Fruit fly (Drosophila melanogaster): ENCODE measurements around the gene CG33341.

Gene CG33341

dm6 chr3R:24368064-24368463, at the start of gene CG33341, which contains the start of gene CG42812:
Gene CG33341, plus strand, starts transcription at chr3R:24368358.
Gene CG42812, minus strand, starts transcription at chr3R:24368164.
- no peak for TF ChIP-seq usp (GFP tag; optimal IDR thresholded peaks at IDR 0.05)
- no peak for TF ChIP-seq EcR (GFP tag; optimal IDR thresholded peaks at IDR 0.05)
- TF ChIP-seq CG8478 (optimal IDR thresholded peaks at IDR 0.05), result no peak
- TF ChIP-seq psq (optimal IDR thresholded peaks at IDR 0.05), result no peak
- no peak for TF ChIP-seq pan (optimal IDR thresholded peaks at IDR 0.05)
- TF ChIP-seq Dll (optimal IDR thresholded peaks at IDR 0.05), result no peak

- no peak for TF ChIP-seq pan (optimal IDR thresholded peaks at IDR 0.05)
- no peak for TF ChIP-seq EcR (GFP tag; optimal IDR thresholded peaks at IDR 0.05)
- no peak for TF ChIP-seq Dll (optimal IDR thresholded peaks at IDR 0.05)
- no peak for TF ChIP-seq psq (optimal IDR thresholded peaks at IDR 0.05)
- no peak for TF ChIP-seq CG8478 (optimal IDR thresholded peaks at IDR 0.05)
- no peak for TF ChIP-seq usp (GFP tag; optimal IDR thresholded peaks at IDR 0.05)
Measured at dm6 chr3R:24319083-24319381, 49.1 kb upstream of the CG33341 start.

- TF ChIP-seq psq (optimal IDR thresholded peaks at IDR 0.05), result no peak
Measured at dm6 chr3R:24319632-24320341, 48.4 kb upstream of the CG33341 start.

dm6 chr3R:24320342-24320711, 47.8 kb upstream of the CG33341 start:
- TF ChIP-seq Dll (optimal IDR thresholded peaks at IDR 0.05) (no peak), CG8478 (optimal IDR thresholded peaks at IDR 0.05) (peak; percentile 12), pan (optimal IDR thresholded peaks at IDR 0.05) (no peak), usp (GFP tag; optimal IDR thresholded peaks at IDR 0.05) (no peak)

dm6 chr3R:24333182-24333808, 34.9 kb upstream of the CG33341 start, which contains the start of the genes Rrp5 and Dis3:
Gene Rrp5, minus strand, starts transcription at chr3R:24333316.
Gene Dis3, plus strand, starts transcription at chr3R:24333433.
- no peak for TF ChIP-seq EcR (GFP tag; optimal IDR thresholded peaks at IDR 0.05)
- TF ChIP-seq Dll (optimal IDR thresholded peaks at IDR 0.05), result no peak
- no peak for TF ChIP-seq psq (optimal IDR thresholded peaks at IDR 0.05)
- TF ChIP-seq pan (optimal IDR thresholded peaks at IDR 0.05), result no peak
- TF ChIP-seq CG8478 (optimal IDR thresholded peaks at IDR 0.05), result no peak
- TF ChIP-seq usp (GFP tag; optimal IDR thresholded peaks at IDR 0.05), result no peak

dm6 chr3R:24336622-24337021, 31.5 kb upstream of the CG33341 start, which contains the start of gene CG6432:
Gene CG6432, plus strand, starts transcription at chr3R:24336922.
- TF ChIP-seq Dll (optimal IDR thresholded peaks at IDR 0.05), result no peak
- TF ChIP-seq EcR (GFP tag; optimal IDR thresholded peaks at IDR 0.05), result no peak
- TF ChIP-seq CG8478 (optimal IDR thresholded peaks at IDR 0.05), result no peak
- TF ChIP-seq pan (optimal IDR thresholded peaks at IDR 0.05), result no peak
- no peak for TF ChIP-seq psq (optimal IDR thresholded peaks at IDR 0.05)
- TF ChIP-seq usp (GFP tag; optimal IDR thresholded peaks at IDR 0.05), result no peak

- no peak for TF ChIP-seq usp (GFP tag; optimal IDR thresholded peaks at IDR 0.05)
- TF ChIP-seq Dll (optimal IDR thresholded peaks at IDR 0.05), result no peak
- no peak for TF ChIP-seq EcR (GFP tag; optimal IDR thresholded peaks at IDR 0.05)
- TF ChIP-seq CG8478 (optimal IDR thresholded peaks at IDR 0.05), result no peak
- TF ChIP-seq pan (optimal IDR thresholded peaks at IDR 0.05), result no peak
- TF ChIP-seq psq (optimal IDR thresholded peaks at IDR 0.05), result no peak
Measured at dm6 chr3R:24341251-24341650, 26.9 kb upstream of the CG33341 start, which contains the start of gene Ms. Gene Ms, plus strand, starts transcription at chr3R:24341551.

dm6 chr3R:24348420-24349190, 19.6 kb upstream of the CG33341 start, which contains the start of the genes CG5746 and CG6454:
Gene CG5746, minus strand, starts transcription at chr3R:24348791.
Gene CG6454, plus strand, starts transcription at chr3R:24349182.
- TF ChIP-seq usp (GFP tag; optimal IDR thresholded peaks at IDR 0.05), result no peak
- no peak for TF ChIP-seq pan (optimal IDR thresholded peaks at IDR 0.05)
- no peak for TF ChIP-seq Dll (optimal IDR thresholded peaks at IDR 0.05)
- no peak for TF ChIP-seq psq (optimal IDR thresholded peaks at IDR 0.05)
- TF ChIP-seq CG8478 (optimal IDR thresholded peaks at IDR 0.05), result no peak

dm6 chr3R:24353448-24353847, 14.7 kb upstream of the CG33341 start:
- no peak for TF ChIP-seq Dll (optimal IDR thresholded peaks at IDR 0.05)
- TF ChIP-seq CG8478 (optimal IDR thresholded peaks at IDR 0.05), result no peak
- no peak for TF ChIP-seq pan (optimal IDR thresholded peaks at IDR 0.05)
- no peak for TF ChIP-seq usp (GFP tag; optimal IDR thresholded peaks at IDR 0.05)
- TF ChIP-seq psq (optimal IDR thresholded peaks at IDR 0.05), result no peak
- no peak for TF ChIP-seq EcR (GFP tag; optimal IDR thresholded peaks at IDR 0.05)

dm6 chr3R:24357698-24358097, 10.5 kb upstream of the CG33341 start, which contains the start of gene Golgin84:
Gene Golgin84, minus strand, starts transcription at chr3R:24357938.
- TF ChIP-seq CG8478 (optimal IDR thresholded peaks at IDR 0.05) (no peak), psq (optimal IDR thresholded peaks at IDR 0.05) (no peak), Dll (optimal IDR thresholded peaks at IDR 0.05) (no peak), EcR (GFP tag; optimal IDR thresholded peaks at IDR 0.05) (no peak), pan (optimal IDR thresholded peaks at IDR 0.05) (no peak), usp (GFP tag; optimal IDR thresholded peaks at IDR 0.05) (no peak)

dm6 chr3R:24359957-24360356, 8.2 kb upstream of the CG33341 start, which contains the start of gene CG18528:
Gene CG18528, minus strand, starts transcription at chr3R:24360144.
- no peak for TF ChIP-seq EcR (GFP tag; optimal IDR thresholded peaks at IDR 0.05)
- no peak for TF ChIP-seq usp (GFP tag; optimal IDR thresholded peaks at IDR 0.05)
- TF ChIP-seq pan (optimal IDR thresholded peaks at IDR 0.05), result no peak
- no peak for TF ChIP-seq CG8478 (optimal IDR thresholded peaks at IDR 0.05)
- no peak for TF ChIP-seq Dll (optimal IDR thresholded peaks at IDR 0.05)

- TF ChIP-seq usp (GFP tag; optimal IDR thresholded peaks at IDR 0.05) (no peak), CG8478 (optimal IDR thresholded peaks at IDR 0.05) (no peak), pan (optimal IDR thresholded peaks at IDR 0.05) (no peak), EcR (GFP tag; optimal IDR thresholded peaks at IDR 0.05) (no peak), Dll (optimal IDR thresholded peaks at IDR 0.05) (no peak), psq (optimal IDR thresholded peaks at IDR 0.05) (no peak)
Measured at dm6 chr3R:24361583-24361982, 6.6 kb upstream of the CG33341 start, which contains the start of the genes CG5762 and CG33339. Gene CG5762, minus strand, starts transcription at chr3R:24361683. Gene CG33339, plus strand, starts transcription at chr3R:24361847.

Data from whole organism.